Worm (Caenorhabditis elegans): ENCODE results near the gene ZC477.3.
A peak's percentile ranks its signal among the peaks of the same experiment; 100 is the strongest.

Gene ZC477.3

ce11 chrIV:7098509-7099065, 4.7 kb upstream of the ZC477.3 start, which contains the start of gene ZC477.4:
Gene ZC477.4 (minus strand): TSS chrIV:7098784.
- TF ChIP-seq nfya-1 (tag; optimal IDR thresholded peaks at IDR 0.05; ENCODE audit: insufficient read depth) (peak; percentile 31), egl-5 (tag; optimal IDR thresholded peaks at IDR 0.05) (no peak)

- TF ChIP-seq nhr-28 (tag; optimal IDR thresholded peaks at IDR 0.05) (no peak), sea-2 (GFP tag; optimal IDR thresholded peaks at IDR 0.05) (no peak), nhr-25 (tag; optimal IDR thresholded peaks at IDR 0.05) (no peak), nhr-11 (tag; optimal IDR thresholded peaks at IDR 0.05) (no peak), lin-39 (tag; optimal IDR thresholded peaks at IDR 0.05) (peak; percentile 34), nfya-1 (tag; optimal IDR thresholded peaks at IDR 0.05; ENCODE audit: insufficient read depth) (peak; percentile 6), nhr-23 (tag; optimal IDR thresholded peaks at IDR 0.05) (no peak), egl-27 (tag; optimal IDR thresholded peaks at IDR 0.05) (no peak), nhr-12 (tag; optimal IDR thresholded peaks at IDR 0.05) (no peak), fkh-2 (tag; optimal IDR thresholded peaks at IDR 0.05) (no peak), ZK546.5 (tag; optimal IDR thresholded peaks at IDR 0.05) (no peak), hmg-11 (tag; optimal IDR thresholded peaks at IDR 0.05) (no peak), mml-1 (tag; optimal IDR thresholded peaks at IDR 0.05) (no peak), elt-2 (tag; optimal IDR thresholded peaks at IDR 0.05) (no peak), fos-1 (tag; optimal IDR thresholded peaks at IDR 0.05) (no peak), egl-5 (tag; optimal IDR thresholded peaks at IDR 0.05) (peak; percentile 39), pha-4 (tag; optimal IDR thresholded peaks at IDR 0.05) (peak; percentile 53), zag-1 (tag; optimal IDR thresholded peaks at IDR 0.05) (no peak), tbx-2 (tag; optimal IDR thresholded peaks at IDR 0.05) (no peak), daf-12 (tag; optimal IDR thresholded peaks at IDR 0.05) (no peak), lsy-12 (tag; optimal IDR thresholded peaks at IDR 0.05) (no peak)
Observed at ce11 chrIV:7099377-7099776, 3.9 kb upstream of the ZC477.3 start.

- TF ChIP-seq nhr-28 (tag; optimal IDR thresholded peaks at IDR 0.05) (no peak), nhr-12 (tag; optimal IDR thresholded peaks at IDR 0.05) (no peak), ztf-11 (tag; optimal IDR thresholded peaks at IDR 0.05) (no peak), lsy-12 (tag; optimal IDR thresholded peaks at IDR 0.05) (no peak), fkh-2 (tag; optimal IDR thresholded peaks at IDR 0.05) (no peak), nhr-43 (tag; optimal IDR thresholded peaks at IDR 0.05; ENCODE audit: poor library complexity, severe bottlenecking) (no peak), nhr-76 (tag; optimal IDR thresholded peaks at IDR 0.05) (no peak), ceh-9 (tag; optimal IDR thresholded peaks at IDR 0.05) (no peak), nfya-1 (tag; optimal IDR thresholded peaks at IDR 0.05; ENCODE audit: insufficient read depth) (no peak), daf-12 (tag; optimal IDR thresholded peaks at IDR 0.05) (no peak), egl-5 (tag; optimal IDR thresholded peaks at IDR 0.05) (no peak), elt-3 (tag; optimal IDR thresholded peaks at IDR 0.05) (no peak), pqm-1 (tag; optimal IDR thresholded peaks at IDR 0.05) (no peak), fos-1 (tag; optimal IDR thresholded peaks at IDR 0.05) (no peak), egl-27 (tag; optimal IDR thresholded peaks at IDR 0.05) (no peak), nhr-237 (tag; optimal IDR thresholded peaks at IDR 0.05) (no peak), sea-2 (GFP tag; optimal IDR thresholded peaks at IDR 0.05) (no peak)
Observed at ce11 chrIV:7107893-7108292, 4.6 kb downstream of the ZC477.3 start, which contains the start of gene ZC477.2. Gene ZC477.2 (plus strand): TSS chrIV:7108193.

- TF ChIP-seq nhr-77 (tag; optimal IDR thresholded peaks at IDR 0.05) (no peak), fkh-2 (tag; optimal IDR thresholded peaks at IDR 0.05) (no peak), zag-1 (tag; optimal IDR thresholded peaks at IDR 0.05) (no peak), unc-62 (GFP tag; optimal IDR thresholded peaks at IDR 0.05) (no peak), ceh-82 (tag; optimal IDR thresholded peaks at IDR 0.05) (no peak), nhr-12 (tag; optimal IDR thresholded peaks at IDR 0.05) (no peak), lin-15B (tag; optimal IDR thresholded peaks at IDR 0.05) (no peak), lin-39 (tag; optimal IDR thresholded peaks at IDR 0.05) (no peak), mdl-1 (tag; optimal IDR thresholded peaks at IDR 0.05) (no peak), tbx-2 (tag; optimal IDR thresholded peaks at IDR 0.05) (no peak), nhr-76 (tag; optimal IDR thresholded peaks at IDR 0.05) (no peak), ama-1 (optimal IDR thresholded peaks at IDR 0.05) (no peak), eor-1 (tag; optimal IDR thresholded peaks at IDR 0.05) (no peak), R02D3.7 (tag; optimal IDR thresholded peaks at IDR 0.05) (no peak), nhr-11 (tag; optimal IDR thresholded peaks at IDR 0.05) (no peak), elt-2 (tag; optimal IDR thresholded peaks at IDR 0.05) (no peak), unc-39 (tag; optimal IDR thresholded peaks at IDR 0.05) (no peak), lsy-12 (tag; optimal IDR thresholded peaks at IDR 0.05) (no peak), mml-1 (tag; optimal IDR thresholded peaks at IDR 0.05) (no peak)
Observed at ce11 chrIV:7111354-7111753, 8.1 kb downstream of the ZC477.3 start, which contains the start of the genes ZC477.7 and ssq-3. Gene ZC477.7 (minus strand): TSS chrIV:7111454. Gene ssq-3 (plus strand): TSS chrIV:7111604.
